Fruit fly (Drosophila melanogaster) whole organism, embryonic: Measurements from ENCODE around the gene CG5188.

Experiments used
- CG10267 ChIP-seq: fragments of 200-800 bp; sonication (Bioruptor generic); optimal IDR thresholded peaks from 2 replicates; lab custom pipeline; 2018; ENCODE audit warnings: missing biosample characterization, mild to moderate bottlenecking, missing genetic modification characterization, moderate library complexity
- CG10979 ChIP-seq: fragments of 200-800 bp; sonication (Bioruptor generic); optimal IDR thresholded peaks from 2 replicates; lab custom pipeline; 2018; ENCODE audit warnings: missing biosample characterization, mild to moderate bottlenecking, missing genetic modification characterization, moderate library complexity
- CG11560 ChIP-seq: fragments of 200-800 bp; sonication (Bioruptor generic); IDR thresholded peaks from 3 replicates; pipeline ENCODE4 v1.3.6; 2022; ENCODE audit warnings: missing biosample characterization, missing genetic modification characterization
- CG11723 ChIP-seq: fragments of 200-800 bp; sonication (Bioruptor generic); optimal IDR thresholded peaks from 2 replicates; lab custom pipeline; 2017; ENCODE audit warnings: missing biosample characterization, mild to moderate bottlenecking, missing genetic modification characterization
- CG12659 ChIP-seq: fragments of 200-800 bp; sonication (Bioruptor generic); optimal IDR thresholded peaks from 3 replicates; lab custom pipeline; 2017; ENCODE audit warnings: mild to moderate bottlenecking, missing biosample characterization, missing genetic modification reagents, missing genetic modification characterization
- CG13296 ChIP-seq: fragments of 200-800 bp; sonication (Bioruptor generic); optimal IDR thresholded peaks from 3 replicates; lab custom pipeline; 2018; ENCODE audit warnings: missing biosample characterization, mild to moderate bottlenecking, missing genetic modification characterization
- CG13775 ChIP-seq: fragments of 200-800 bp; sonication (Bioruptor generic); optimal IDR thresholded peaks from 3 replicates; lab custom pipeline; 2017; ENCODE audit warnings: missing biosample characterization, mild to moderate bottlenecking, missing genetic modification characterization
- CG14710 ChIP-seq: fragments of 200-800 bp; sonication (Bioruptor generic); optimal IDR thresholded peaks from 3 replicates; lab custom pipeline; 2019; ENCODE audit warnings: missing biosample characterization, mild to moderate bottlenecking, missing genetic modification characterization, moderate library complexity
- CG14860 ChIP-seq: fragments of 200-800 bp; sonication (Bioruptor generic); IDR thresholded peaks from 3 replicates; pipeline ENCODE4 v1.3.6; 2022; ENCODE audit warnings: missing biosample characterization, missing genetic modification characterization; ENCODE audit not compliant: partially characterized antibody
- CG15011 ChIP-seq: fragments of 200-800 bp; sonication (Bioruptor generic); optimal IDR thresholded peaks from 3 replicates; lab custom pipeline; 2018; ENCODE audit warnings: missing biosample characterization, mild to moderate bottlenecking, missing genetic modification characterization
- CG1603 ChIP-seq: fragments of 200-800 bp; sonication (Bioruptor generic); optimal IDR thresholded peaks from 2 replicates; lab custom pipeline; 2019; ENCODE audit warnings: missing biosample characterization, mild to moderate bottlenecking, missing genetic modification characterization, moderate library complexity
- CG16813 ChIP-seq: fragments of 200-800 bp; sonication (Bioruptor generic); IDR thresholded peaks from 3 replicates; pipeline ENCODE4 v1.3.6; 2022; ENCODE audit warnings: missing biosample characterization, missing genetic modification characterization; ENCODE audit not compliant: partially characterized antibody
- CG2116 ChIP-seq: fragments of 200-800 bp; sonication (Bioruptor generic); optimal IDR thresholded peaks from 3 replicates; lab custom pipeline; 2018; ENCODE audit warnings: missing biosample characterization, mild to moderate bottlenecking, missing genetic modification characterization
- CG2712 ChIP-seq: fragments of 200-800 bp; optimal IDR thresholded peaks from 3 replicates; lab custom pipeline; 2019; ENCODE audit warnings: missing biosample characterization, mild to moderate bottlenecking, missing genetic modification characterization, moderate library complexity
- CG30020 ChIP-seq: fragments of 200-800 bp; optimal IDR thresholded peaks from 2 replicates; lab custom pipeline; 2019; ENCODE audit warnings: missing biosample characterization, mild to moderate bottlenecking, missing genetic modification characterization, moderate library complexity
- CG3065 ChIP-seq: fragments of 200-800 bp; sonication (Bioruptor generic); optimal IDR thresholded peaks from 2 replicates; lab custom pipeline; 2016; ENCODE audit warnings: missing biosample characterization, missing genetic modification characterization
- CG33213 ChIP-seq: fragments of 200-800 bp; sonication (Bioruptor generic); optimal IDR thresholded peaks from 3 replicates; lab custom pipeline; 2016; ENCODE audit warnings: missing biosample characterization, missing genetic modification characterization
- CG3847 ChIP-seq: fragments of 200-800 bp; sonication (Bioruptor generic); IDR thresholded peaks from 2 replicates; pipeline ENCODE4 v1.3.6; 2022; ENCODE audit warnings: missing biosample characterization, missing genetic modification characterization
- CG3995 ChIP-seq: fragments of 200-800 bp; sonication (Bioruptor generic); optimal IDR thresholded peaks from 3 replicates; lab custom pipeline; 2016; ENCODE audit warnings: missing biosample characterization, missing genetic modification characterization
- CG4730 ChIP-seq: fragments of 200-800 bp; sonication (Bioruptor generic); IDR thresholded peaks from 2 replicates; pipeline ENCODE4 v1.3.6; 2022; ENCODE audit warnings: missing biosample characterization, missing genetic modification characterization
- CG6791 ChIP-seq: fragments of 200-800 bp; sonication (Bioruptor generic); IDR thresholded peaks from 3 replicates; pipeline ENCODE4 v1.3.6; 2022; ENCODE audit warnings: missing biosample characterization, missing genetic modification characterization; ENCODE audit not compliant: partially characterized antibody
- CG7357 ChIP-seq: fragments of 200-800 bp; sonication (Bioruptor generic); IDR thresholded peaks from 3 replicates; pipeline ENCODE4 v1.3.6; 2022; ENCODE audit warnings: missing biosample characterization, missing genetic modification characterization
- CG7987 ChIP-seq: fragments of 200-800 bp; sonication (Bioruptor generic); optimal IDR thresholded peaks from 2 replicates; lab custom pipeline; 2018; ENCODE audit warnings: missing biosample characterization, mild to moderate bottlenecking, missing genetic modification characterization, moderate library complexity
- Doc3 ChIP-seq: fragments of 200-800 bp; sonication (Bioruptor generic); IDR thresholded peaks from 3 replicates; pipeline ENCODE4 v1.3.6; 2022; ENCODE audit warnings: missing biosample characterization, missing genetic modification characterization; ENCODE audit not compliant: partially characterized antibody
- Ets65A ChIP-seq: fragments of 200-800 bp; sonication (Bioruptor generic); peaks from one replicate; lab custom pipeline; 2016; ENCODE audit warnings: missing biosample characterization, missing genetic modification characterization
- HLH4C ChIP-seq: fragments of 200-800 bp; sonication (Bioruptor generic); IDR thresholded peaks from 3 replicates; pipeline ENCODE4 v1.3.6; 2022; ENCODE audit warnings: missing biosample characterization, missing genetic modification characterization; ENCODE audit not compliant: partially characterized antibody
- HmgZ ChIP-seq: fragments of 200-800 bp; sonication (Bioruptor generic); optimal IDR thresholded peaks from 2 replicates; lab custom pipeline; 2018; ENCODE audit warnings: missing biosample characterization, mild to moderate bottlenecking, missing genetic modification characterization
- Med ChIP-seq: fragments of 200-800 bp; sonication (Bioruptor generic); peaks from one replicate; lab custom pipeline; 2016; ENCODE audit warnings: missing biosample characterization, missing genetic modification characterization, mild to moderate bottlenecking, inconsistent platforms, moderate library complexity
- NC2β ChIP-seq: fragments of 200-800 bp; sonication (Bioruptor generic); optimal IDR thresholded peaks from 2 replicates; lab custom pipeline; 2016; ENCODE audit warnings: missing biosample characterization, missing genetic modification characterization
- NFAT ChIP-seq: fragments of 200-800 bp; sonication (Bioruptor generic); IDR thresholded peaks from 2 replicates; pipeline ENCODE4 v1.3.6; 2022; ENCODE audit warnings: missing biosample characterization, missing genetic modification characterization
- Nf-YC ChIP-seq: fragments of 200-800 bp; optimal IDR thresholded peaks from 3 replicates; lab custom pipeline; 2019; ENCODE audit warnings: missing biosample characterization, mild to moderate bottlenecking, missing genetic modification characterization, moderate library complexity
- Scr ChIP-seq: fragments of 200-800 bp; sonication (Bioruptor generic); IDR thresholded peaks from 2 replicates; pipeline ENCODE4 v1.3.6; 2022; ENCODE audit warnings: missing biosample characterization, missing genetic modification characterization; ENCODE audit not compliant: partially characterized antibody
- Sox100B ChIP-seq: fragments of 200-800 bp; sonication (Bioruptor generic); optimal IDR thresholded peaks from 3 replicates; lab custom pipeline; 2018; ENCODE audit warnings: missing biosample characterization, mild to moderate bottlenecking, missing genetic modification characterization
- Sry-δ ChIP-seq: fragments of 200-800 bp; sonication (Bioruptor generic); optimal IDR thresholded peaks from 2 replicates; lab custom pipeline; 2016; ENCODE audit warnings: missing biosample characterization, missing genetic modification characterization
- bbx ChIP-seq: fragments of 200-800 bp; sonication (Bioruptor generic); IDR thresholded peaks from 2 replicates; pipeline ENCODE4 v1.3.6; 2022; ENCODE audit warnings: missing biosample characterization, missing genetic modification characterization; ENCODE audit not compliant: partially characterized antibody
- cad ChIP-seq: fragments of >200 bp; optimal IDR thresholded peaks from 2 replicates; lab custom pipeline; 2017; ENCODE audit warnings: missing biosample characterization, missing genetic modification characterization
- croc ChIP-seq: fragments of 200-800 bp; sonication (Bioruptor generic); conservative IDR thresholded peaks from 3 replicates; pipeline ENCODE4 v1.3.6; 2022; ENCODE audit warnings: missing biosample characterization, missing genetic modification characterization
- dysf ChIP-seq: fragments of 200-800 bp; sonication (Bioruptor generic); IDR thresholded peaks from 3 replicates; pipeline ENCODE4 v1.3.6; 2022; ENCODE audit warnings: missing biosample characterization, missing genetic modification characterization
- hb ChIP-seq: fragments of 200-800 bp; sonication (Bioruptor generic); IDR thresholded peaks from 3 replicates; pipeline ENCODE4 v1.3.6; 2022; ENCODE audit warnings: missing biosample characterization, missing genetic modification characterization; ENCODE audit not compliant: partially characterized antibody
- lola ChIP-seq, 3 experiments: fragments of >200 bp in 2 of 3; fragments of 200-800 bp in 1 of 3; sonication (Bioruptor generic) in 1 of 3; optimal IDR thresholded peaks; 2 replicates each; lab custom pipeline; 2017 to 2019; ENCODE audit warnings: missing biosample characterization in 3 of 3, missing genetic modification characterization in 3 of 3, mild to moderate bottlenecking in 1 of 3, moderate library complexity in 1 of 3
- pan ChIP-seq, 4 experiments: fragments of >200 bp in 3 of 4; fragments of 200-800 bp in 1 of 4; sonication (Bioruptor generic) in 1 of 4; optimal IDR thresholded peaks in 3 of 4; IDR thresholded peaks in 1 of 4; 2 replicates each; pipeline versions ENCODE4 v1.3.6 to Lab custom; 2017 to 2022; ENCODE audit warnings: missing biosample characterization in 2 of 4, missing genetic modification characterization in 2 of 4, mixed read lengths in 1 of 4
- pros ChIP-seq: fragments of 200-800 bp; sonication (Bioruptor generic); optimal IDR thresholded peaks from 3 replicates; lab custom pipeline; 2019; ENCODE audit warnings: missing biosample characterization, mild to moderate bottlenecking, missing genetic modification characterization, moderate library complexity
- pzg ChIP-seq: fragments of 200-800 bp; sonication (Bioruptor generic); optimal IDR thresholded peaks from 3 replicates; lab custom pipeline; 2018; ENCODE audit warnings: missing biosample characterization, mild to moderate bottlenecking, missing genetic modification characterization, moderate library complexity
- ro ChIP-seq: fragments of 200-800 bp; sonication (Bioruptor generic); IDR thresholded peaks from 2 replicates; pipeline ENCODE4 v1.3.6; 2022; ENCODE audit warnings: missing biosample characterization, missing genetic modification characterization
- sna ChIP-seq: fragments of 200-800 bp; sonication (Bioruptor generic); IDR thresholded peaks from 2 replicates; pipeline ENCODE4 v1.3.6; 2022; ENCODE audit warnings: missing biosample characterization, missing genetic modification characterization; ENCODE audit not compliant: partially characterized antibody
- sr ChIP-seq: fragments of 200-800 bp; sonication (Bioruptor generic); IDR thresholded peaks from 3 replicates; pipeline ENCODE4 v1.3.6; 2022; ENCODE audit warnings: missing biosample characterization, missing genetic modification characterization
- trem ChIP-seq: fragments of 200-800 bp; optimal IDR thresholded peaks from 3 replicates; lab custom pipeline; 2019; ENCODE audit warnings: missing biosample characterization, mild to moderate bottlenecking, missing genetic modification characterization, moderate library complexity
- unc-4 ChIP-seq: fragments of 200-800 bp; sonication (Bioruptor generic); IDR thresholded peaks from 2 replicates; pipeline ENCODE4 v1.3.6; 2022; ENCODE audit warnings: missing biosample characterization, missing genetic modification characterization; ENCODE audit not compliant: partially characterized antibody

The CG5188 gene

DNA sequence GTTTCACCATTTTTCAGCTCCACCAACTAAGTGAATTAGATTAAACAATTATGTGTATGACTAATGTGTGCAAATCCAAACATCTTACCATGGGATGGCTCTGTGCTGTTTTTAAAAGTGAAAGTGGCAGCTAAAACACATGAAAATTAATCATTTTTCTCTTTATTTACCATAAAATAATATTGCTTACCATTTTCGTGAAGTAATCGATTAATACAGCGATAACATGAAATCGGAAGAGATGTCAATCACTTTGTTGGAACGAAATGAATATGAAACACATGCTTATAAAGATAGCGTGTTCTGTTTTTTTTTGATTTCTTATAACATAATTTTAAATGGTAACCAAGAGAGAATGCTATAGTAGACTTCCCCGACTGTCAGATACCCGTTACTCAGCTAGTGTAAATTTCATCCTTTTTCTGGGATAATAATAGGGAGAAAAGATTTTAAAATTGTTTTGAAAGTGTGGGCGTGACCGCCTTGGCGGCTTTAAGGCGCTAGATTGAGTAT is 24.8 kb upstream of the CG5188 start (continued):
- TF ChIP-seq CG1603 (tag; lab: Kevin White, UChicago): peak; percentile 91
- TF ChIP-seq Scr (GFP tag; lab: Robert Waterston, UW): peak; percentile 63
- TF ChIP-seq Sry-δ: peak; percentile 52
- peak; percentile 57 for TF ChIP-seq CG12659 (GFP tag; lab: Kevin White, UChicago)
- peak; percentile 3 for TF ChIP-seq HmgZ (tag; lab: Kevin White, UChicago)
- TF ChIP-seq NC2β (GFP tag; lab: Kevin White, UChicago): no peak
- no peak for TF ChIP-seq CG15011
- TF ChIP-seq pros (GFP tag; lab: Kevin White, UChicago): no peak
- TF ChIP-seq CG11723 (GFP tag; lab: Kevin White, UChicago): peak; percentile 49
- TF ChIP-seq NFAT (GFP tag; lab: Robert Waterston, UW): no peak
- TF ChIP-seq CG33213 (GFP tag; lab: Kevin White, UChicago): no peak
- peak; percentile 72 for TF ChIP-seq CG2116
- peak; percentile 60 for TF ChIP-seq CG3995 (GFP tag; lab: Kevin White, UChicago)
- no peak for TF ChIP-seq croc (GFP tag; lab: Robert Waterston, UW)
- TF ChIP-seq sr: no peak
- TF ChIP-seq CG30020 (tag; lab: Kevin White, UChicago): peak; percentile 95
- peak; percentile 56; the same call in 1 of the 2 replicates for TF ChIP-seq unc-4 (GFP tag; lab: Robert Waterston, UW)
- TF ChIP-seq dysf (GFP tag; lab: Robert Waterston, UW): no peak
- TF ChIP-seq sna (GFP tag; lab: Robert Waterston, UW): peak; percentile 58; the same call in 1 of the 2 replicates
- TF ChIP-seq cad: no peak
- TF ChIP-seq CG4730 (GFP tag; lab: Robert Waterston, UW): no peak
- TF ChIP-seq CG14710 (tag; lab: Kevin White, UChicago): peak; percentile 1
- peak; percentile 32; the same call in 1 of the 3 replicates for TF ChIP-seq CG6791 (GFP tag; lab: Robert Waterston, UW)
- peak; percentile 16 for TF ChIP-seq CG2712
- TF ChIP-seq CG14860 (GFP tag; lab: Robert Waterston, UW): peak; percentile 42; the same call in 1 of the 3 replicates
- 0 out of 2 replicates have a peak, but pooled peaks have one; percentile 9 for TF ChIP-seq bbx (GFP tag; lab: Robert Waterston, UW)
- TF ChIP-seq CG3065: peak; percentile 95
- TF ChIP-seq Med (GFP tag; lab: Kevin White, UChicago): peak; percentile 59
- TF ChIP-seq pzg (GFP tag; lab: Kevin White, UChicago): peak; percentile 33
- TF ChIP-seq trem (tag; lab: Kevin White, UChicago): peak; percentile 18

dm6 chr2L:10405008-10405654 is 23.5 kb upstream of the CG5188 start, which contains the start of the genes CG17768, LSm-4 and Ir31a:
CG17768 (minus strand) TSS chr2L:10405203.
LSm-4 (minus strand) TSS chr2L:10405203.
Ir31a (plus strand) TSS chr2L:10405565.
- TF ChIP-seq CG7987 (GFP tag; lab: Kevin White, UChicago) (no peak), Doc3 (GFP tag; lab: Robert Waterston, UW) (peak; percentile 88), lola (GFP tag; optimal IDR thresholded peaks at IDR 0.05; lab: Kevin White, UChicago) (no peak), CG3847 (GFP tag; lab: Robert Waterston, UW) (no peak), CG10267 (tag; lab: Kevin White, UChicago) (peak; percentile 1), hb (GFP tag; lab: Robert Waterston, UW) (peak; percentile 68), CG11560 (tag; lab: Robert Waterston, UW) (no peak), CG7357 (GFP tag; lab: Robert Waterston, UW) (no peak), Sox100B (no peak), CG13775 (GFP tag; lab: Kevin White, UChicago) (no peak), HLH4C (GFP tag; lab: Robert Waterston, UW) (peak; percentile 70), CG10979 (tag; lab: Kevin White, UChicago) (no peak), CG16813 (GFP tag; lab: Robert Waterston, UW) (peak; percentile 72), Ets65A (no peak), ro (GFP tag; lab: Robert Waterston, UW) (no peak), pan (optimal IDR thresholded peaks at IDR 0.05; lab: Kevin White, UChicago) (no peak), pan (GFP tag; optimal IDR thresholded peaks at IDR 0.05 in 1 of 2, IDR thresholded peaks at IDR 0.05 in 1 of 2) (no peak), Nf-YC (tag; lab: Kevin White, UChicago) (no peak), NC2β (GFP tag; lab: Kevin White, UChicago) (no peak), CG13296 (GFP tag; lab: Kevin White, UChicago) (no peak)
